Comparison of ENCODE assay signal across 1 fruit fly cellular context in genomic region chr3R:21187394-21188392, dm6.
A peak's percentile ranks its signal among the peaks of the same experiment; 100 is the strongest.
TF ChIP-seq lines count a peak whose summit lies in the region.

No protein-coding gene starts in this region.

TF ChIP-seq in whole organism, embryonic, 481 proteins besides CTCF, POLR2A, EP300 and RAD21 (continued from another document and continues in another):
- no peak for TF ChIP-seq CG17912 (GFP tag; optimal IDR thresholded peaks at IDR 0.05; lab: Kevin White, UChicago)
- TF ChIP-seq pan (optimal IDR thresholded peaks at IDR 0.05; lab: Kevin White, UChicago) = no peak
- TF ChIP-seq pan (GFP tag; optimal IDR thresholded peaks at IDR 0.05 in 1 of 2, IDR thresholded peaks at IDR 0.05 in 1 of 2) = no peak
- TF ChIP-seq CG30403 (GFP tag; optimal IDR thresholded peaks at IDR 0.05; lab: Kevin White, UChicago) = peak; percentile 74
- TF ChIP-seq CG1647 (GFP tag; optimal IDR thresholded peaks at IDR 0.05; lab: Kevin White, UChicago) = no peak
- TF ChIP-seq luna (GFP tag; optimal IDR thresholded peaks at IDR 0.05; lab: Kevin White, UChicago) = no peak
- TF ChIP-seq cad (GFP tag; optimal IDR thresholded peaks at IDR 0.05; lab: Kevin White, UChicago) = no peak
- no peak for TF ChIP-seq bowl (GFP tag; IDR thresholded peaks at IDR 0.05; lab: Robert Waterston, UW)
- no peak for TF ChIP-seq Blimp-1 (GFP tag; optimal IDR thresholded peaks at IDR 0.05; lab: Kevin White, UChicago)
- no peak for TF ChIP-seq CG18599 (GFP tag; optimal IDR thresholded peaks at IDR 0.05; lab: Kevin White, UChicago)
- peak; percentile 48 for TF ChIP-seq CG12769 (tag; optimal IDR thresholded peaks at IDR 0.05; lab: Kevin White, UChicago)
- no peak for TF ChIP-seq CG8478 (optimal IDR thresholded peaks at IDR 0.05; lab: Kevin White, UChicago)
- TF ChIP-seq Hand (GFP tag; optimal IDR thresholded peaks at IDR 0.05; lab: Kevin White, UChicago) = no peak
- peak; percentile 54 for TF ChIP-seq CG10543 (GFP tag; optimal IDR thresholded peaks at IDR 0.05; lab: Kevin White, UChicago)
- peak; percentile 80 for TF ChIP-seq CG17361 (GFP tag; IDR thresholded peaks at IDR 0.05; lab: Robert Waterston, UW)
- TF ChIP-seq kni (GFP tag; optimal IDR thresholded peaks at IDR 0.05; lab: Kevin White, UChicago) = peak; percentile 40
- TF ChIP-seq bbx (GFP tag; IDR thresholded peaks at IDR 0.05; lab: Robert Waterston, UW; ENCODE audit: partially characterized antibody) = no peak
- no peak for TF ChIP-seq D19B (GFP tag; optimal IDR thresholded peaks at IDR 0.05; lab: Kevin White, UChicago)
- TF ChIP-seq crc (GFP tag; optimal IDR thresholded peaks at IDR 0.05; lab: Kevin White, UChicago) = no peak
- TF ChIP-seq CG34376 (GFP tag; optimal IDR thresholded peaks at IDR 0.05; lab: Kevin White, UChicago) = no peak
- TF ChIP-seq gfzf (GFP tag; optimal IDR thresholded peaks at IDR 0.05; lab: Kevin White, UChicago) = no peak
- TF ChIP-seq CG3847 (GFP tag; IDR thresholded peaks at IDR 0.05; lab: Robert Waterston, UW) = no peak
- TF ChIP-seq psq (GFP tag; optimal IDR thresholded peaks at IDR 0.05; lab: Kevin White, UChicago) = no peak
- TF ChIP-seq odd (GFP tag; optimal IDR thresholded peaks at IDR 0.05; lab: Kevin White, UChicago) = no peak
- TF ChIP-seq ewg (GFP tag; optimal IDR thresholded peaks at IDR 0.05; lab: Kevin White, UChicago) = no peak
- no peak for TF ChIP-seq CG1529 (GFP tag; optimal IDR thresholded peaks at IDR 0.05; lab: Kevin White, UChicago)
- no peak for TF ChIP-seq CG1233 (GFP tag; optimal IDR thresholded peaks at IDR 0.05; lab: Kevin White, UChicago)
- TF ChIP-seq CG12219 (GFP tag; optimal IDR thresholded peaks at IDR 0.05; lab: Kevin White, UChicago) = no peak
- no peak for TF ChIP-seq CG4328 (GFP tag; optimal IDR thresholded peaks at IDR 0.05; lab: Kevin White, UChicago)
- no peak for TF ChIP-seq gro (GFP tag; optimal IDR thresholded peaks at IDR 0.05; lab: Kevin White, UChicago)
- TF ChIP-seq CG33213 (GFP tag; optimal IDR thresholded peaks at IDR 0.05; lab: Kevin White, UChicago) = no peak
- TF ChIP-seq grn (GFP tag; optimal IDR thresholded peaks at IDR 0.05; lab: Kevin White, UChicago) = no peak
- TF ChIP-seq az2 (GFP tag; optimal IDR thresholded peaks at IDR 0.05; lab: Kevin White, UChicago) = peak; percentile 0
- TF ChIP-seq CG16815 (GFP tag; optimal IDR thresholded peaks at IDR 0.05; lab: Kevin White, UChicago) = peak; percentile 2
- peak; percentile 36 for TF ChIP-seq pum (GFP tag; optimal IDR thresholded peaks at IDR 0.05; lab: Kevin White, UChicago)
- TF ChIP-seq Lim3 (GFP tag; IDR thresholded peaks at IDR 0.05; lab: Robert Waterston, UW) = no peak
- TF ChIP-seq klu (GFP tag; IDR thresholded peaks at IDR 0.05; lab: Robert Waterston, UW) = peak; percentile 54; the same call in 1 of the 2 replicates
- TF ChIP-seq CG18262 (tag; optimal IDR thresholded peaks at IDR 0.05; lab: Kevin White, UChicago) = peak; percentile 73
- no peak for TF ChIP-seq CG1603 (tag; optimal IDR thresholded peaks at IDR 0.05; lab: Kevin White, UChicago)
- no peak for TF ChIP-seq Stat92E (GFP tag; optimal IDR thresholded peaks at IDR 0.05; lab: Kevin White, UChicago)
- peak; percentile 61; the same call in 1 of the 3 replicates for TF ChIP-seq CG7357 (GFP tag; IDR thresholded peaks at IDR 0.05; lab: Robert Waterston, UW)
- TF ChIP-seq CG4854 (GFP tag; optimal IDR thresholded peaks at IDR 0.05; lab: Kevin White, UChicago) = no peak
- no peak for TF ChIP-seq CG4617 (GFP tag; optimal IDR thresholded peaks at IDR 0.05; lab: Kevin White, UChicago; ENCODE audit: borderline replicate concordance)
- TF ChIP-seq jumu (GFP tag; optimal IDR thresholded peaks at IDR 0.05; lab: Kevin White, UChicago) = peak; percentile 25
- TF ChIP-seq NK7.1 (GFP tag; optimal IDR thresholded peaks at IDR 0.05; lab: Kevin White, UChicago) = no peak
- no peak for TF ChIP-seq CG4730 (GFP tag; IDR thresholded peaks at IDR 0.05; lab: Robert Waterston, UW)
- TF ChIP-seq CG7372 (GFP tag; IDR thresholded peaks at IDR 0.05; lab: Robert Waterston, UW) = no peak
- TF ChIP-seq Xbp1 (GFP tag; optimal IDR thresholded peaks at IDR 0.05; lab: Kevin White, UChicago) = no peak
- no peak for TF ChIP-seq exex (tag; optimal IDR thresholded peaks at IDR 0.05; lab: Kevin White, UChicago)
- no peak for TF ChIP-seq CG10321 (GFP tag; IDR thresholded peaks at IDR 0.05; lab: Robert Waterston, UW)
- TF ChIP-seq vvl (GFP tag; IDR thresholded peaks at IDR 0.05; lab: Robert Waterston, UW) = peak; percentile 43; the same call in 1 of the 2 replicates
- TF ChIP-seq nmo (GFP tag; optimal IDR thresholded peaks at IDR 0.05; lab: Kevin White, UChicago) = peak; percentile 17
- no peak for TF ChIP-seq ssp (GFP tag; IDR thresholded peaks at IDR 0.05; lab: Robert Waterston, UW)
- TF ChIP-seq Xrp1 (GFP tag; IDR thresholded peaks at IDR 0.05; lab: Robert Waterston, UW) = peak; percentile 27; the same call in 1 of the 2 replicates
- TF ChIP-seq pnt (GFP tag; optimal IDR thresholded peaks at IDR 0.05; lab: Kevin White, UChicago) = peak; percentile 24
- TF ChIP-seq tin (GFP tag; optimal IDR thresholded peaks at IDR 0.05; lab: Kevin White, UChicago) = peak; percentile 12
- no peak for TF ChIP-seq Taf1 (GFP tag; IDR thresholded peaks at IDR 0.05; lab: Robert Waterston, UW)
- TF ChIP-seq bab2 (GFP tag; optimal IDR thresholded peaks at IDR 0.05; lab: Kevin White, UChicago) = no peak
- TF ChIP-seq NFAT (GFP tag; IDR thresholded peaks at IDR 0.05; lab: Robert Waterston, UW) = 0 out of 2 replicates have a peak, but pooled peaks have one; percentile 37
- peak in 1 of 2 experiments; percentile 62 for TF ChIP-seq eve (GFP tag; optimal IDR thresholded peaks at IDR 0.05; lab: Kevin White, UChicago)
- no peak for TF ChIP-seq CG6272 (GFP tag; IDR thresholded peaks at IDR 0.05; lab: Robert Waterston, UW)
- no peak for TF ChIP-seq vfl (GFP tag; optimal IDR thresholded peaks at IDR 0.05; lab: Kevin White, UChicago)
- no peak for TF ChIP-seq Dfd (GFP tag; optimal IDR thresholded peaks at IDR 0.05; lab: Kevin White, UChicago)
- no peak for TF ChIP-seq CG13123 (GFP tag; optimal IDR thresholded peaks at IDR 0.05; lab: Kevin White, UChicago)
- TF ChIP-seq HLHmδ (GFP tag; optimal IDR thresholded peaks at IDR 0.05; lab: Kevin White, UChicago) = no peak
- peak; percentile 74 for TF ChIP-seq lmd (GFP tag; IDR thresholded peaks at IDR 0.05; lab: Robert Waterston, UW)
- TF ChIP-seq pros (GFP tag; optimal IDR thresholded peaks at IDR 0.05; lab: Kevin White, UChicago) = peak; percentile 38
- peak; percentile 53; the same call in 1 of the 3 replicates for TF ChIP-seq Mrtf (GFP tag; IDR thresholded peaks at IDR 0.05; lab: Robert Waterston, UW)
- TF ChIP-seq CG12942 (GFP tag; optimal IDR thresholded peaks at IDR 0.05; lab: Kevin White, UChicago) = no peak
- no peak for TF ChIP-seq Kr (GFP tag; optimal IDR thresholded peaks at IDR 0.05; lab: Kevin White, UChicago)
- peak; percentile 28; the same call in 1 of the 2 replicates for TF ChIP-seq onecut (GFP tag; IDR thresholded peaks at IDR 0.05; lab: Robert Waterston, UW)
- TF ChIP-seq CG4360 (GFP tag; IDR thresholded peaks at IDR 0.05; lab: Robert Waterston, UW) = no peak
- no peak for TF ChIP-seq CG7963 (GFP tag; IDR thresholded peaks at IDR 0.05; lab: Robert Waterston, UW; ENCODE audit: partially characterized antibody)
- peak; percentile 31 for TF ChIP-seq Dek (tag; optimal IDR thresholded peaks at IDR 0.05; lab: Kevin White, UChicago)
- no peak for TF ChIP-seq CG5180 (GFP tag; optimal IDR thresholded peaks at IDR 0.05; lab: Kevin White, UChicago)
- TF ChIP-seq lola (GFP tag; optimal IDR thresholded peaks at IDR 0.05; lab: Kevin White, UChicago) = peak in 1 of 3 experiments; percentile 41
- TF ChIP-seq CG10147 (GFP tag; optimal IDR thresholded peaks at IDR 0.05; lab: Kevin White, UChicago) = no peak
- TF ChIP-seq CG7839 (tag; optimal IDR thresholded peaks at IDR 0.05; lab: Kevin White, UChicago) = peak; percentile 65
- no peak for TF ChIP-seq CG34422 (GFP tag; IDR thresholded peaks at IDR 0.05; lab: Robert Waterston, UW)
- TF ChIP-seq CG8359 (GFP tag; optimal IDR thresholded peaks at IDR 0.05; lab: Kevin White, UChicago; ENCODE audit: borderline replicate concordance) = no peak
- TF ChIP-seq Asciz (GFP tag; optimal IDR thresholded peaks at IDR 0.05; lab: Kevin White, UChicago) = no peak
- peak; percentile 57 for TF ChIP-seq CG9932 (GFP tag; IDR thresholded peaks at IDR 0.05; lab: Robert Waterston, UW)
- TF ChIP-seq CG13775 (GFP tag; optimal IDR thresholded peaks at IDR 0.05; lab: Kevin White, UChicago) = peak; percentile 1
- TF ChIP-seq tgo (GFP tag; IDR thresholded peaks at IDR 0.05; lab: Robert Waterston, UW) = peak; percentile 45; the same call in 1 of the 3 replicates
- no peak for TF ChIP-seq CG6254 (GFP tag; optimal IDR thresholded peaks at IDR 0.05; lab: Kevin White, UChicago)
- TF ChIP-seq CG9797 (GFP tag; optimal IDR thresholded peaks at IDR 0.05; lab: Kevin White, UChicago) = no peak
- TF ChIP-seq wek (GFP tag; optimal IDR thresholded peaks at IDR 0.05; lab: Kevin White, UChicago) = no peak
- peak; percentile 70 for TF ChIP-seq slbo (GFP tag; IDR thresholded peaks at IDR 0.05; lab: Robert Waterston, UW)
- no peak for TF ChIP-seq Dref (GFP tag; IDR thresholded peaks at IDR 0.05; lab: Robert Waterston, UW)
- no peak for TF ChIP-seq Doc2 (GFP tag; IDR thresholded peaks at IDR 0.05; lab: Robert Waterston, UW)
- peak; percentile 30 for TF ChIP-seq Hmx (GFP tag; optimal IDR thresholded peaks at IDR 0.05; lab: Kevin White, UChicago)
- TF ChIP-seq sens (GFP tag; lab: Kevin White, UChicago) = peak; percentile 73
- TF ChIP-seq CG17612 (GFP tag; IDR thresholded peaks at IDR 0.05; lab: Robert Waterston, UW) = no peak
- no peak for TF ChIP-seq Lpt (GFP tag; optimal IDR thresholded peaks at IDR 0.05; lab: Kevin White, UChicago)
- TF ChIP-seq CG43689 (GFP tag; IDR thresholded peaks at IDR 0.05; lab: Robert Waterston, UW) = no peak
- no peak for TF ChIP-seq CG10654 (GFP tag; optimal IDR thresholded peaks at IDR 0.05; lab: Kevin White, UChicago)
- no peak for TF ChIP-seq gcm2 (GFP tag; optimal IDR thresholded peaks at IDR 0.05; lab: Kevin White, UChicago)
- 0 out of 3 replicates have a peak, but pooled peaks have one; percentile 39 for TF ChIP-seq Dbx (GFP tag; IDR thresholded peaks at IDR 0.05; lab: Robert Waterston, UW)
- no peak for TF ChIP-seq CkIIα-i1 (GFP tag; IDR thresholded peaks at IDR 0.05; lab: Robert Waterston, UW)
- TF ChIP-seq B-H1 (GFP tag; IDR thresholded peaks at IDR 0.05; lab: Robert Waterston, UW) = no peak
- TF ChIP-seq Sin3A (optimal IDR thresholded peaks at IDR 0.05; lab: Kevin White, UChicago) = no peak
- TF ChIP-seq Trl (optimal IDR thresholded peaks at IDR 0.05; lab: Kevin White, UChicago) = peak; percentile 44 to 54
- no peak for TF ChIP-seq Trl (GFP tag; optimal IDR thresholded peaks at IDR 0.05; lab: Kevin White, UChicago)
- TF ChIP-seq Mad (GFP tag; optimal IDR thresholded peaks at IDR 0.05; lab: Kevin White, UChicago) = no peak
- TF ChIP-seq CG31441 (GFP tag; IDR thresholded peaks at IDR 0.05; lab: Robert Waterston, UW) = peak; percentile 45; the same call in 1 of the 2 replicates
- no peak for TF ChIP-seq Sry-β (GFP tag; optimal IDR thresholded peaks at IDR 0.05; lab: Kevin White, UChicago)
- TF ChIP-seq Dad (GFP tag; optimal IDR thresholded peaks at IDR 0.05; lab: Kevin White, UChicago) = no peak
- no peak for TF ChIP-seq Awh (GFP tag; IDR thresholded peaks at IDR 0.05; lab: Robert Waterston, UW)
- TF ChIP-seq CG17385 (GFP tag; optimal IDR thresholded peaks at IDR 0.05; lab: Kevin White, UChicago) = no peak
- no peak for TF ChIP-seq jing (GFP tag; optimal IDR thresholded peaks at IDR 0.05; lab: Kevin White, UChicago)
- TF ChIP-seq CG42726 (GFP tag; IDR thresholded peaks at IDR 0.05; lab: Robert Waterston, UW; ENCODE audit: partially characterized antibody) = no peak
- no peak for TF ChIP-seq CG10267 (tag; optimal IDR thresholded peaks at IDR 0.05; lab: Kevin White, UChicago)
- peak; percentile 96 for TF ChIP-seq sd (tag; optimal IDR thresholded peaks at IDR 0.05; lab: Kevin White, UChicago)
- TF ChIP-seq ash1 (GFP tag; optimal IDR thresholded peaks at IDR 0.05; lab: Kevin White, UChicago) = no peak
- peak; percentile 54 for TF ChIP-seq CoRest (tag; optimal IDR thresholded peaks at IDR 0.05; lab: Kevin White, UChicago)
- no peak for TF ChIP-seq CG4282 (GFP tag; optimal IDR thresholded peaks at IDR 0.05; lab: Kevin White, UChicago)
- TF ChIP-seq CG11085 (GFP tag; IDR thresholded peaks at IDR 0.05; lab: Robert Waterston, UW) = no peak
- TF ChIP-seq wor (GFP tag; IDR thresholded peaks at IDR 0.05; lab: Robert Waterston, UW) = no peak
- peak; percentile 61 for TF ChIP-seq Meics (GFP tag; optimal IDR thresholded peaks at IDR 0.05; lab: Kevin White, UChicago)
- TF ChIP-seq ara (GFP tag; IDR thresholded peaks at IDR 0.05; lab: Robert Waterston, UW) = no peak
- no peak for TF ChIP-seq zen2 (GFP tag; IDR thresholded peaks at IDR 0.05; lab: Robert Waterston, UW; ENCODE audit: partially characterized antibody)
- peak; percentile 9 for TF ChIP-seq CG12391 (tag; optimal IDR thresholded peaks at IDR 0.05; lab: Kevin White, UChicago)
- TF ChIP-seq toy (GFP tag; IDR thresholded peaks at IDR 0.05; lab: Robert Waterston, UW) = no peak
- TF ChIP-seq CG34224 (GFP tag; IDR thresholded peaks at IDR 0.05; lab: Robert Waterston, UW; ENCODE audit: partially characterized antibody) = no peak
- TF ChIP-seq CG12236 (GFP tag; optimal IDR thresholded peaks at IDR 0.05; lab: Kevin White, UChicago) = no peak
- TF ChIP-seq sima (GFP tag; optimal IDR thresholded peaks at IDR 0.05; lab: Kevin White, UChicago) = no peak
- no peak for TF ChIP-seq CG12071 (GFP tag; optimal IDR thresholded peaks at IDR 0.05; lab: Kevin White, UChicago)
- TF ChIP-seq HLH54F (GFP tag; optimal IDR thresholded peaks at IDR 0.05; lab: Kevin White, UChicago) = no peak
- TF ChIP-seq insv (GFP tag; optimal IDR thresholded peaks at IDR 0.05; lab: Kevin White, UChicago) = no peak
- no peak; the same call in none of the 2 replicates for TF ChIP-seq chm (GFP tag; IDR thresholded peaks at IDR 0.05; lab: Robert Waterston, UW)
- peak; percentile 68 for TF ChIP-seq Deaf1 (tag; optimal IDR thresholded peaks at IDR 0.05; lab: Kevin White, UChicago)
- no peak for TF ChIP-seq trem (tag; optimal IDR thresholded peaks at IDR 0.05; lab: Kevin White, UChicago)
- 0 out of 3 replicates have a peak, but pooled peaks have one; percentile 14 for TF ChIP-seq ase (GFP tag; IDR thresholded peaks at IDR 0.05; lab: Robert Waterston, UW)
- TF ChIP-seq Hsf (GFP tag; optimal IDR thresholded peaks at IDR 0.05; lab: Kevin White, UChicago) = peak; percentile 42
- TF ChIP-seq unpg (GFP tag; optimal IDR thresholded peaks at IDR 0.05; lab: Kevin White, UChicago) = peak; percentile 38
